Fruit fly (Drosophila melanogaster) whole organism, wandering third instar larva: Measurements from ENCODE around the gene Clc.

Source experiments
- CrebA ChIP-seq: fragments of 200-800 bp; sonication (Bioruptor generic); optimal IDR thresholded peaks from 2 replicates; lab custom pipeline; 2016; ENCODE audit warnings: missing biosample characterization, mild to moderate bottlenecking, missing genetic modification characterization, borderline replicate concordance
- h ChIP-seq: fragments of 200-800 bp; sonication (Bioruptor generic); optimal IDR thresholded peaks from 3 replicates; lab custom pipeline; 2016; ENCODE audit warnings: missing biosample characterization, mild to moderate bottlenecking, missing genetic modification characterization
- pan ChIP-seq: fragments of >200 bp; optimal IDR thresholded peaks from 2 replicates; lab custom pipeline; 2017
- usp ChIP-seq: fragments of >200 bp; optimal IDR thresholded peaks from 2 replicates; lab custom pipeline; 2017; ENCODE audit warnings: missing biosample characterization, missing genetic modification characterization

dm6 chr3L:20201538-20201937 is 39.3 kb upstream of the Clc start, which contains the start of gene obst-F:
- TF ChIP-seq usp (GFP tag; lab: Kevin White, UChicago) (no peak), CrebA (no peak), pan (lab: Kevin White, UChicago) (no peak), h (no peak)
